Fruit fly (Drosophila melanogaster) whole organism: ENCODE measurements around the gene CG9775.

ENCODE experiments used
- CG8478 ChIP-seq: fragments of >200 bp; optimal IDR thresholded peaks from 2 replicates; lab custom pipeline; 2018; ENCODE audit warnings: inconsistent platforms
- pan ChIP-seq: fragments of >200 bp; optimal IDR thresholded peaks from 2 replicates; lab custom pipeline; 2017
- usp ChIP-seq: fragments of >200 bp; optimal IDR thresholded peaks from 2 replicates; lab custom pipeline; 2017; ENCODE audit warnings: missing biosample characterization, missing genetic modification characterization, mixed read lengths

- no peak for TF ChIP-seq usp
- no peak for TF ChIP-seq pan
- TF ChIP-seq CG8478 (lab: Kevin White, UChicago): no peak
These were observed 17.6 kb upstream of the CG9775 start, which contains the start of gene smash for dm6 chr3R:4658991-4659933.
